Worm (Caenorhabditis elegans): ENCODE measurements around the gene T14G10.8.

ce11 chrIV:10128906-10129386, 17.8 kb downstream of the T14G10.8 start, which contains the start of the genes gtbp-1 and K08F4.3:
- no peak for TF ChIP-seq Y22D7AL.16 (tag; optimal IDR thresholded peaks at IDR 0.05)
- TF ChIP-seq madf-2 (tag; optimal IDR thresholded peaks at IDR 0.05), result no peak
- TF ChIP-seq ets-4 (tag; optimal IDR thresholded peaks at IDR 0.05), result no peak
- no peak for TF ChIP-seq nhr-11 (tag; optimal IDR thresholded peaks at IDR 0.05)
- TF ChIP-seq nhr-232 (tag; optimal IDR thresholded peaks at IDR 0.05), result no peak
- TF ChIP-seq ceh-30 (tag; optimal IDR thresholded peaks at IDR 0.05), result no peak
- TF ChIP-seq pha-4 (tag; optimal IDR thresholded peaks at IDR 0.05), result no peak
- TF ChIP-seq fkh-6 (tag; optimal IDR thresholded peaks at IDR 0.05), result no peak
- TF ChIP-seq unc-86 (tag; optimal IDR thresholded peaks at IDR 0.05), result no peak
